Comparison of ENCODE assay signal across 3 worm cellular contexts in the genomic region with DNA sequence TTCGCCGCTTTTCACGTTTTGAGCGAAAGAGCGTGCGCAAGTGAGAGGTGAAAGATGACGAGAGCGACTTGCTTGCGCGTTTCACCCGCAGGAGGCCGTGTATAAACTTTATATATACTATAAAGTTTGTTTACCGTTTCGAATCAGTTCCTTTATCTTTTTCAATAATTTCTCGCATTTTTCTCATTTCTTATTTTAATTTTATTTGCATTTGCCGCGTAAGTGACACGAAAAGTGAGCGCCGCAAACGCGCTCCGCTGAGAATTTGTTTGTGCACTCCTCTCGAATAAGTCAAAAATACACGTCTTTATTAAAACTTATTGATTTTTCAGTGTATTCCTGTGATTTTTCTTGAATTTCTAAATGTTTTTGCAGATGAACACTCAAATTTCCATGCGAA.
TF ChIP-seq lines count a peak whose summit lies in the region.

A gene (plus strand): TSS at position 364 of the 400 bp plus-strand sequence.

TF ChIP-seq in whole organism, L1 larva, 84 proteins besides CTCF, POLR2A, EP300 and RAD21 (continued from another document and continues in another):
- TF ChIP-seq pax-3 (tag; optimal IDR thresholded peaks at IDR 0.05; lab: Kevin White, UChicago) (peak; percentile 88), ama-1 (optimal IDR thresholded peaks at IDR 0.05; lab: Kevin White, UChicago) (no peak), elt-3 (tag; optimal IDR thresholded peaks at IDR 0.05; lab: Kevin White, UChicago) (peak in 4 of 6 experiments; percentile 19 to 98 (median 64)), unc-30 (tag; optimal IDR thresholded peaks at IDR 0.05; lab: Kevin White, UChicago) (peak; percentile 43), nhr-47 (tag; optimal IDR thresholded peaks at IDR 0.05; lab: Kevin White, UChicago) (peak; percentile 95), nhr-90 (tag; optimal IDR thresholded peaks at IDR 0.05; lab: Kevin White, UChicago; ENCODE audit: poor library complexity) (peak; percentile 91), zag-1 (tag; optimal IDR thresholded peaks at IDR 0.05; lab: Kevin White, UChicago) (no peak), ztf-11 (tag; optimal IDR thresholded peaks at IDR 0.05; lab: Kevin White, UChicago) (peak in 1 of 2 experiments; percentile 77), mef-2 (tag; optimal IDR thresholded peaks at IDR 0.05; lab: Kevin White, UChicago) (peak; percentile 69), tlp-1 (tag; optimal IDR thresholded peaks at IDR 0.05; lab: Kevin White, UChicago) (no peak), lin-13 (GFP tag; optimal IDR thresholded peaks at IDR 0.05; lab: Kevin White, UChicago) (peak; percentile 88), nhr-11 (tag; optimal IDR thresholded peaks at IDR 0.05; lab: Kevin White, UChicago) (peak; percentile 56), dpl-1 (GFP tag; optimal IDR thresholded peaks at IDR 0.05; lab: Kevin White, UChicago) (peak; percentile 94 to 97 (median 96)), alr-1 (tag; optimal IDR thresholded peaks at IDR 0.05; lab: Kevin White, UChicago; ENCODE audit: borderline replicate concordance) (no peak), ceh-90 (tag; optimal IDR thresholded peaks at IDR 0.05; lab: Kevin White, UChicago) (peak; percentile 46), grh-1 (GFP tag; IDR thresholded peaks at IDR 0.05; lab: Robert Waterston, UW) (peak; percentile 76), fkh-10 (GFP tag; optimal IDR thresholded peaks at IDR 0.05; lab: Kevin White, UChicago) (peak; percentile 47), nhr-76 (tag; optimal IDR thresholded peaks at IDR 0.05; lab: Kevin White, UChicago) (no peak), unc-98 (GFP tag; IDR thresholded peaks at IDR 0.05; lab: Robert Waterston, UW) (no peak), tbx-2 (tag; optimal IDR thresholded peaks at IDR 0.05; lab: Kevin White, UChicago) (peak; percentile 92), nhr-71 (tag; optimal IDR thresholded peaks at IDR 0.05; lab: Kevin White, UChicago) (peak; percentile 95), unc-62 (GFP tag; optimal IDR thresholded peaks at IDR 0.05; lab: Kevin White, UChicago) (peak; percentile 9), C16A3.4 (tag; optimal IDR thresholded peaks at IDR 0.05; lab: Kevin White, UChicago) (peak; percentile 96), nhr-77 (tag; optimal IDR thresholded peaks at IDR 0.05; lab: Kevin White, UChicago) (peak; percentile 90), mab-9 (GFP tag; IDR thresholded peaks at IDR 0.05; lab: Robert Waterston, UW) (peak; percentile 75), ceh-8 (GFP tag; optimal IDR thresholded peaks at IDR 0.05; lab: Kevin White, UChicago) (peak; percentile 69), nhr-19 (GFP tag; conservative IDR thresholded peaks at IDR 0.05; lab: Robert Waterston, UW) (peak; percentile 89), nhr-237 (tag; optimal IDR thresholded peaks at IDR 0.05; lab: Kevin White, UChicago) (peak; percentile 80), pqm-1 (tag; optimal IDR thresholded peaks at IDR 0.05; lab: Kevin White, UChicago) (no peak), ceh-88 (GFP tag; IDR thresholded peaks at IDR 0.05; lab: Robert Waterston, UW) (peak; percentile 89), xbp-1 (tag; optimal IDR thresholded peaks at IDR 0.05; lab: Kevin White, UChicago) (peak; percentile 95), lir-3 (tag; optimal IDR thresholded peaks at IDR 0.05; lab: Kevin White, UChicago; ENCODE audit: poor library complexity) (peak; percentile 76), irx-1 (tag; optimal IDR thresholded peaks at IDR 0.05; lab: Kevin White, UChicago) (peak; percentile 88), unc-86 (tag; optimal IDR thresholded peaks at IDR 0.05; lab: Kevin White, UChicago) (peak; percentile 88), nhr-20 (tag; optimal IDR thresholded peaks at IDR 0.05; lab: Kevin White, UChicago) (peak; percentile 91), vab-15 (tag; optimal IDR thresholded peaks at IDR 0.05; lab: Kevin White, UChicago) (peak; percentile 64), rnt-1 (tag; optimal IDR thresholded peaks at IDR 0.05; lab: Kevin White, UChicago) (peak; percentile 93), sox-4 (tag; optimal IDR thresholded peaks at IDR 0.05; lab: Kevin White, UChicago) (peak; percentile 76), hpl-2 (GFP tag; optimal IDR thresholded peaks at IDR 0.05; lab: Kevin White, UChicago) (peak; percentile 61), unc-130 (tag; optimal IDR thresholded peaks at IDR 0.05; lab: Kevin White, UChicago) (peak; percentile 97), efl-3 (GFP tag; optimal IDR thresholded peaks at IDR 0.05; lab: Kevin White, UChicago) (no peak), ets-5 (GFP tag; IDR thresholded peaks at IDR 0.05; lab: Robert Waterston, UW) (no peak)

TF ChIP-seq in whole organism, L3 larva, 47 proteins besides CTCF, POLR2A, EP300 and RAD21 (continued from another document):
- TF ChIP-seq jun-1 (tag; optimal IDR thresholded peaks at IDR 0.05; lab: Kevin White, UChicago) (peak; percentile 39), hmg-11 (tag; optimal IDR thresholded peaks at IDR 0.05; lab: Kevin White, UChicago) (no peak), ZK546.5 (tag; optimal IDR thresholded peaks at IDR 0.05; lab: Kevin White, UChicago) (no peak), lsy-12 (tag; optimal IDR thresholded peaks at IDR 0.05; lab: Kevin White, UChicago) (peak; percentile 69), eor-1 (tag; optimal IDR thresholded peaks at IDR 0.05; lab: Kevin White, UChicago) (no peak), egl-5 (tag; optimal IDR thresholded peaks at IDR 0.05; lab: Kevin White, UChicago) (peak; percentile 37), nfya-1 (tag; optimal IDR thresholded peaks at IDR 0.05; lab: Kevin White, UChicago; ENCODE audit: insufficient read depth) (peak; percentile 85), fkh-2 (tag; optimal IDR thresholded peaks at IDR 0.05; lab: Kevin White, UChicago) (no peak), fkh-10 (GFP tag; optimal IDR thresholded peaks at IDR 0.05; lab: Kevin White, UChicago) (peak; percentile 38), egl-27 (tag; optimal IDR thresholded peaks at IDR 0.05; lab: Kevin White, UChicago) (no peak), ceh-82 (tag; optimal IDR thresholded peaks at IDR 0.05; lab: Kevin White, UChicago) (peak; percentile 52), daf-12 (tag; optimal IDR thresholded peaks at IDR 0.05; lab: Kevin White, UChicago) (no peak), mml-1 (tag; optimal IDR thresholded peaks at IDR 0.05; lab: Kevin White, UChicago) (no peak), zag-1 (tag; optimal IDR thresholded peaks at IDR 0.05; lab: Kevin White, UChicago) (no peak), nhr-12 (tag; optimal IDR thresholded peaks at IDR 0.05; lab: Kevin White, UChicago) (no peak), lin-39 (tag; optimal IDR thresholded peaks at IDR 0.05; lab: Kevin White, UChicago) (peak; percentile 58), ama-1 (optimal IDR thresholded peaks at IDR 0.05; lab: Kevin White, UChicago) (no peak), sea-2 (GFP tag; optimal IDR thresholded peaks at IDR 0.05; lab: Kevin White, UChicago) (no peak), nhr-25 (tag; optimal IDR thresholded peaks at IDR 0.05; lab: Kevin White, UChicago) (peak; percentile 37), unc-39 (tag; optimal IDR thresholded peaks at IDR 0.05; lab: Kevin White, UChicago) (no peak), skn-1 (tag; optimal IDR thresholded peaks at IDR 0.05; lab: Kevin White, UChicago) (no peak), nhr-11 (tag; optimal IDR thresholded peaks at IDR 0.05; lab: Kevin White, UChicago) (no peak), snpc-4 (tag; optimal IDR thresholded peaks at IDR 0.05; lab: Kevin White, UChicago) (peak; percentile 53), pha-4 (tag; optimal IDR thresholded peaks at IDR 0.05; lab: Kevin White, UChicago) (peak; percentile 97), nhr-67 (tag; optimal IDR thresholded peaks at IDR 0.05; lab: Kevin White, UChicago) (no peak), ceh-16 (tag; optimal IDR thresholded peaks at IDR 0.05; lab: Kevin White, UChicago) (no peak), aly-2 (tag; optimal IDR thresholded peaks at IDR 0.05; lab: Kevin White, UChicago) (no peak), unc-62 (GFP tag; optimal IDR thresholded peaks at IDR 0.05; lab: Kevin White, UChicago) (peak; percentile 13), fos-1 (tag; optimal IDR thresholded peaks at IDR 0.05; lab: Kevin White, UChicago) (no peak)

TF ChIP-seq in whole organism, young adult, 124 proteins besides CTCF, POLR2A, EP300 and RAD21 (continued from another document and continues in another):
- TF ChIP-seq dpff-1 (tag; optimal IDR thresholded peaks at IDR 0.05; lab: Kevin White, UChicago): no peak
- no peak for TF ChIP-seq F55B11.4 (tag; optimal IDR thresholded peaks at IDR 0.05; lab: Kevin White, UChicago; ENCODE audit: borderline replicate concordance, insufficient read depth)
- TF ChIP-seq madf-3 (GFP tag; IDR thresholded peaks at IDR 0.05; lab: Robert Waterston, UW): no peak
- no peak for TF ChIP-seq let-526 (GFP tag; IDR thresholded peaks at IDR 0.05; lab: Robert Waterston, UW)
- TF ChIP-seq unc-130 (GFP tag; optimal IDR thresholded peaks at IDR 0.05; lab: Kevin White, UChicago): peak; percentile 18
- TF ChIP-seq bed-2 (GFP tag; IDR thresholded peaks at IDR 0.05; lab: Robert Waterston, UW): no peak
- TF ChIP-seq K12H6.12 (tag; optimal IDR thresholded peaks at IDR 0.05; lab: Kevin White, UChicago): peak; percentile 29
- TF ChIP-seq aptf-3 (GFP tag; IDR thresholded peaks at IDR 0.05; lab: Robert Waterston, UW): no peak
- peak; percentile 13 for TF ChIP-seq snpc-4 (GFP tag; optimal IDR thresholded peaks at IDR 0.05; lab: Kevin White, UChicago)
- TF ChIP-seq snpc-4 (tag; optimal IDR thresholded peaks at IDR 0.05; lab: Kevin White, UChicago): peak; percentile 24 to 65 (median 56)
- TF ChIP-seq ztf-25 (GFP tag; IDR thresholded peaks at IDR 0.05; lab: Robert Waterston, UW): no peak
- TF ChIP-seq nfya-2 (GFP tag; IDR thresholded peaks at IDR 0.05; lab: Robert Waterston, UW): no peak
- no peak for TF ChIP-seq unc-62 (GFP tag; optimal IDR thresholded peaks at IDR 0.05; lab: Kevin White, UChicago)
- TF ChIP-seq nfya-1 (tag; optimal IDR thresholded peaks at IDR 0.05; lab: Kevin White, UChicago; ENCODE audit: borderline replicate concordance, insufficient read depth): no peak
- TF ChIP-seq nhr-90 (tag; optimal IDR thresholded peaks at IDR 0.05; lab: Kevin White, UChicago): no peak
- TF ChIP-seq sdz-38 (tag; optimal IDR thresholded peaks at IDR 0.05; lab: Kevin White, UChicago): no peak
- TF ChIP-seq hlh-12 (tag; optimal IDR thresholded peaks at IDR 0.05; lab: Kevin White, UChicago): no peak
- peak; percentile 73 for TF ChIP-seq hmg-1.2 (GFP tag; IDR thresholded peaks at IDR 0.05; lab: Robert Waterston, UW)
- no peak for TF ChIP-seq ekl-4 (GFP tag; IDR thresholded peaks at IDR 0.05; lab: Robert Waterston, UW)
- TF ChIP-seq xnd-1 (tag; optimal IDR thresholded peaks at IDR 0.05; lab: Kevin White, UChicago): no peak
- TF ChIP-seq pbrm-1 (GFP tag; IDR thresholded peaks at IDR 0.05; lab: Robert Waterston, UW): peak; percentile 47; the same call in 1 of the 2 replicates
- TF ChIP-seq ztf-3 (GFP tag; optimal IDR thresholded peaks at IDR 0.05; lab: Kevin White, UChicago): no peak
- TF ChIP-seq rcor-1 (GFP tag; IDR thresholded peaks at IDR 0.05; lab: Robert Waterston, UW): no peak
- TF ChIP-seq F33H1.4 (GFP tag; IDR thresholded peaks at IDR 0.05; lab: Robert Waterston, UW): peak; percentile 51; the same call in 1 of the 2 replicates
- TF ChIP-seq nhr-120 (GFP tag; IDR thresholded peaks at IDR 0.05; lab: Robert Waterston, UW): no peak
- TF ChIP-seq F37B4.10 (GFP tag; IDR thresholded peaks at IDR 0.05; lab: Robert Waterston, UW): no peak
- no peak for TF ChIP-seq C17E4.6 (GFP tag; IDR thresholded peaks at IDR 0.05; lab: Robert Waterston, UW)
- TF ChIP-seq Y53F4B.3 (GFP tag; IDR thresholded peaks at IDR 0.05; lab: Robert Waterston, UW): no peak
- peak; percentile 13; the same call in 1 of the 2 replicates for TF ChIP-seq K11D2.4 (GFP tag; IDR thresholded peaks at IDR 0.05; lab: Robert Waterston, UW)
- TF ChIP-seq ama-1 (optimal IDR thresholded peaks at IDR 0.05; lab: Kevin White, UChicago): no peak
- no peak for TF ChIP-seq ama-1 (GFP tag; optimal IDR thresholded peaks at IDR 0.05; lab: Kevin White, UChicago)
- no peak for TF ChIP-seq F57A8.1 (GFP tag; optimal IDR thresholded peaks at IDR 0.05; lab: Kevin White, UChicago)
- 0 out of 2 replicates have a peak, but pooled peaks have one; percentile 27 for TF ChIP-seq madf-6 (GFP tag; IDR thresholded peaks at IDR 0.05; lab: Robert Waterston, UW)
- TF ChIP-seq nhr-179 (tag; optimal IDR thresholded peaks at IDR 0.05; lab: Kevin White, UChicago): no peak
- no peak for TF ChIP-seq zfh-2 (GFP tag; conservative IDR thresholded peaks at IDR 0.05; lab: Robert Waterston, UW)
- no peak for TF ChIP-seq F49E8.2 (tag; optimal IDR thresholded peaks at IDR 0.05; lab: Kevin White, UChicago; ENCODE audit: insufficient read depth)
- TF ChIP-seq atf-7 (tag; optimal IDR thresholded peaks at IDR 0.05; lab: Kevin White, UChicago): no peak
- TF ChIP-seq B0261.1 (tag; optimal IDR thresholded peaks at IDR 0.05; lab: Kevin White, UChicago): no peak
- TF ChIP-seq mxl-1 (tag; optimal IDR thresholded peaks at IDR 0.05; lab: Kevin White, UChicago): no peak
- no peak for TF ChIP-seq Y95B8A.8 (GFP tag; IDR thresholded peaks at IDR 0.05; lab: Robert Waterston, UW)
- TF ChIP-seq mes-4 (tag; optimal IDR thresholded peaks at IDR 0.05; lab: Kevin White, UChicago): no peak
- peak; percentile 79 for TF ChIP-seq attf-5 (GFP tag; optimal IDR thresholded peaks at IDR 0.05; lab: Kevin White, UChicago)
- peak; percentile 30 for TF ChIP-seq F23B12.7 (tag; optimal IDR thresholded peaks at IDR 0.05; lab: Kevin White, UChicago; ENCODE audit: insufficient read depth)
- peak; percentile 33 for TF ChIP-seq snpc-1.3 (tag; optimal IDR thresholded peaks at IDR 0.05; lab: Kevin White, UChicago; ENCODE audit: insufficient read depth)
- no peak for TF ChIP-seq lag-1 (GFP tag; IDR thresholded peaks at IDR 0.05; lab: Robert Waterston, UW)
- no peak for TF ChIP-seq lsy-27 (tag; optimal IDR thresholded peaks at IDR 0.05; lab: Kevin White, UChicago; ENCODE audit: borderline replicate concordance, insufficient read depth)
- peak; percentile 63; the same call in 1 of the 2 replicates for TF ChIP-seq dox-1 (GFP tag; IDR thresholded peaks at IDR 0.05; lab: Robert Waterston, UW)
- TF ChIP-seq lin-35 (GFP tag; optimal IDR thresholded peaks at IDR 0.05; lab: Kevin White, UChicago): peak in 1 of 3 experiments; percentile 91
- TF ChIP-seq somi-1 (GFP tag; optimal IDR thresholded peaks at IDR 0.05; lab: Kevin White, UChicago): no peak
- no peak; the same call in 1 of the 2 replicates for TF ChIP-seq lir-1 (GFP tag; conservative IDR thresholded peaks at IDR 0.05; lab: Robert Waterston, UW)
- TF ChIP-seq sea-2 (GFP tag; IDR thresholded peaks at IDR 0.05; lab: Robert Waterston, UW): no peak
- 0 out of 2 replicates have a peak, but pooled peaks have one; percentile 9 for TF ChIP-seq C06A6.2 (GFP tag; conservative IDR thresholded peaks at IDR 0.05; lab: Robert Waterston, UW)
- TF ChIP-seq mel-28 (tag; optimal IDR thresholded peaks at IDR 0.05; lab: Kevin White, UChicago; ENCODE audit: borderline replicate concordance): no peak
- TF ChIP-seq lsl-1 (GFP tag; optimal IDR thresholded peaks at IDR 0.05; lab: Kevin White, UChicago): peak; percentile 25
- no peak for TF ChIP-seq ccch-3 (GFP tag; optimal IDR thresholded peaks at IDR 0.05; lab: Kevin White, UChicago)
- TF ChIP-seq F22D6.2 (tag; optimal IDR thresholded peaks at IDR 0.05; lab: Kevin White, UChicago): peak; percentile 20
- peak; percentile 49 for TF ChIP-seq athp-1 (tag; optimal IDR thresholded peaks at IDR 0.05; lab: Kevin White, UChicago)
- peak; percentile 50 for TF ChIP-seq tbp1 (GFP tag; optimal IDR thresholded peaks at IDR 0.05; lab: Kevin White, UChicago)
- peak; percentile 27 for TF ChIP-seq tlf-1 (GFP tag; optimal IDR thresholded peaks at IDR 0.05; lab: Kevin White, UChicago)
- no peak for TF ChIP-seq tbx-9 (tag; optimal IDR thresholded peaks at IDR 0.05; lab: Kevin White, UChicago; ENCODE audit: borderline replicate concordance)
- no peak for TF ChIP-seq die-1 (tag; optimal IDR thresholded peaks at IDR 0.05; lab: Kevin White, UChicago)
- no peak for TF ChIP-seq hmg-20 (GFP tag; IDR thresholded peaks at IDR 0.05; lab: Robert Waterston, UW)
- peak; percentile 55 for TF ChIP-seq ZK185.1 (tag; optimal IDR thresholded peaks at IDR 0.05; lab: Kevin White, UChicago; ENCODE audit: poor library complexity, severe bottlenecking)
- no peak for TF ChIP-seq Y67H2A.10 (GFP tag; conservative IDR thresholded peaks at IDR 0.05; lab: Robert Waterston, UW)
- TF ChIP-seq Y53G8AR.9 (GFP tag; conservative IDR thresholded peaks at IDR 0.05; lab: Robert Waterston, UW): no peak
